Worm (Caenorhabditis elegans) whole organism, early embryonic: Measurements from ENCODE around the gene gpa-17.

Experiments used
- B0310.2 ChIP-seq: sonication (generic microtip); optimal IDR thresholded peaks from 2 replicates; lab custom pipeline; 2016; ENCODE audit warnings: mild to moderate bottlenecking, missing genetic modification characterization, missing compliant biosample characterization
- ceh-36 ChIP-seq: sonication (generic microtip); optimal IDR thresholded peaks from 2 replicates; lab custom pipeline; 2016; ENCODE audit warnings: missing genetic modification characterization, inconsistent platforms, missing compliant biosample characterization
- ets-7 ChIP-seq: sonication (generic microtip); optimal IDR thresholded peaks from 2 replicates; lab custom pipeline; 2016; ENCODE audit warnings: missing genotype, missing genetic modification characterization, missing compliant biosample characterization
- flt-1 ChIP-seq: fragments of 200-800 bp; sonication (Bioruptor generic); IDR thresholded peaks from 2 replicates; pipeline ENCODE4 v1.3.6; 2022; ENCODE audit warnings: missing genetic modification characterization, missing compliant biosample characterization
- pes-1 ChIP-seq: fragments of 200-800 bp; sonication (Bioruptor generic); IDR thresholded peaks from 2 replicates; pipeline ENCODE4 v1.3.6; 2022; ENCODE audit warnings: missing genetic modification reagents, missing genetic modification characterization, missing compliant biosample characterization

- TF ChIP-seq ets-7 (tag; lab: Kevin White, UChicago) (no peak), pes-1 (no peak), flt-1 (GFP tag; lab: Robert Waterston, UW) (no peak), B0310.2 (tag; lab: Kevin White, UChicago) (no peak), ceh-36 (tag; lab: Kevin White, UChicago) (no peak)
Measured at ce11 chrIII:2560763-2561162, 25.6 kb upstream of the gpa-17 start.
